Worm (Caenorhabditis elegans): ENCODE measurements around the gene drl-1.

- TF ChIP-seq nhr-11 (tag; optimal IDR thresholded peaks at IDR 0.05) (no peak), rnt-1 (tag; optimal IDR thresholded peaks at IDR 0.05) (no peak), hlh-4 (tag; optimal IDR thresholded peaks at IDR 0.05) (no peak), egl-27 (tag; optimal IDR thresholded peaks at IDR 0.05) (no peak), sox-4 (tag; optimal IDR thresholded peaks at IDR 0.05) (no peak), unc-130 (tag; optimal IDR thresholded peaks at IDR 0.05) (no peak), hpl-2 (GFP tag; optimal IDR thresholded peaks at IDR 0.05) (no peak), mdl-1 (tag; optimal IDR thresholded peaks at IDR 0.05) (no peak), dpl-1 (GFP tag; optimal IDR thresholded peaks at IDR 0.05) (no peak), ceh-90 (tag; optimal IDR thresholded peaks at IDR 0.05) (no peak)
Observed at ce11 chrIV:377791-378190, 52.9 kb downstream of the drl-1 start.
